Worm (Caenorhabditis elegans) whole organism, late embryonic: ENCODE measurements around the gene tbcb-1.

Experiments used
- C38D4.7 ChIP-seq: fragments of 200-800 bp; sonication (Bioruptor generic); optimal IDR thresholded peaks from 2 replicates; lab custom pipeline; 2018; ENCODE audit warnings: mild to moderate bottlenecking, missing genetic modification characterization, moderate library complexity, missing compliant biosample characterization
- elt-2 ChIP-seq: sonication (generic microtip); optimal IDR thresholded peaks from 2 replicates; lab custom pipeline; 2016; ENCODE audit warnings: missing genetic modification reagents, missing genetic modification characterization, missing compliant biosample characterization

tbcb-1 gene

DNA sequence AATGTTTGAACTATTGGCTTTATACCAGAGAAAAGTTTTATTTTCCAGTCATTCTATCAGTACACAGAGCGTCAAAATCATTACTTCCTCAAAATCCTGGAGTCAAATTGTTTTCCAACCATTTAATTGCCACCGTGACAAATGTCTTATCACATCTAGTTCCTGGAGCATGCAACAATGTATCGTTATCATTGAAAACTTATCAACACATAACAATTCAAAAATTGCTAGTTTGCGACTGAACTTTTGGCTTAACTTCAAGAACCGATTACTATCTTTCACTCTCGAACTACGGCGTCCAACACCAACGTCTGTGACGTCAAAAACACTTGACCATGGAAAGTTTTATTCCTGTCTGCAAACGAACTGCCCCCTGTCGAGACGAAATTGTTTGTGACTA, 46.1 kb downstream of the tbcb-1 start:
- TF ChIP-seq C38D4.7 = no peak
- TF ChIP-seq elt-2 (tag; lab: Kevin White, UChicago) = peak; percentile 75
